Worm (Caenorhabditis elegans) whole organism, late embryonic: ENCODE results near the gene R02F2.8.

ENCODE experiments used
- ama-1 ChIP-seq: fragments of 150-350 bp; optimal IDR thresholded peaks from 2 replicates; lab custom pipeline; 2014
- ceh-18 ChIP-seq: sonication (generic microtip); optimal IDR thresholded peaks from 2 replicates; lab custom pipeline; 2016; ENCODE audit warnings: missing genetic modification characterization, missing compliant biosample characterization
- ceh-22 ChIP-seq: sonication (generic microtip); optimal IDR thresholded peaks from 2 replicates; lab custom pipeline; 2017; ENCODE audit warnings: missing biosample characterization, missing genetic modification characterization
- ceh-34 ChIP-seq: sonication (generic microtip); optimal IDR thresholded peaks from 2 replicates; lab custom pipeline; 2016; ENCODE audit warnings: mild to moderate bottlenecking, missing genetic modification characterization, missing compliant biosample characterization
- ceh-48 ChIP-seq: sonication (generic microtip); optimal IDR thresholded peaks from 2 replicates; lab custom pipeline; 2016; ENCODE audit warnings: missing genetic modification characterization, inconsistent platforms, missing compliant biosample characterization
- ceh-6 ChIP-seq: fragments of 200-800 bp; sonication (Bioruptor generic); optimal IDR thresholded peaks from 2 replicates; lab custom pipeline; 2018; ENCODE audit warnings: mild to moderate bottlenecking, missing genetic modification characterization, missing compliant biosample characterization
- ceh-9 ChIP-seq: sonication (generic microtip); optimal IDR thresholded peaks from 2 replicates; lab custom pipeline; 2016; ENCODE audit warnings: mild to moderate bottlenecking, missing genetic modification characterization, inconsistent platforms, missing compliant biosample characterization
- dve-1 ChIP-seq: sonication (generic microtip); optimal IDR thresholded peaks from 2 replicates; lab custom pipeline; 2017; ENCODE audit warnings: antibody characterized with exemption, mild to moderate bottlenecking, missing genetic modification characterization, missing compliant biosample characterization
- elt-2 ChIP-seq: sonication (generic microtip); optimal IDR thresholded peaks from 2 replicates; lab custom pipeline; 2016; ENCODE audit warnings: missing genetic modification reagents, missing genetic modification characterization, missing compliant biosample characterization
- elt-4 ChIP-seq: sonication (generic microtip); optimal IDR thresholded peaks from 2 replicates; lab custom pipeline; 2016; ENCODE audit warnings: missing genetic modification characterization, missing compliant biosample characterization
- ets-4 ChIP-seq: sonication (generic microtip); optimal IDR thresholded peaks from 2 replicates; lab custom pipeline; 2016; ENCODE audit warnings: missing genetic modification characterization, missing compliant biosample characterization
- eyg-1 ChIP-seq: sonication (generic microtip); optimal IDR thresholded peaks from 2 replicates; lab custom pipeline; 2016; ENCODE audit warnings: missing genotype, missing genetic modification characterization, missing compliant biosample characterization
- hlh-13 ChIP-seq: fragments of 200-800 bp; sonication (Bioruptor generic); optimal IDR thresholded peaks from 2 replicates; lab custom pipeline; 2018; ENCODE audit warnings: mild to moderate bottlenecking, missing genetic modification characterization, missing compliant biosample characterization
- hlh-15 ChIP-seq: sonication (generic microtip); optimal IDR thresholded peaks from 2 replicates; lab custom pipeline; 2016; ENCODE audit warnings: missing genetic modification characterization, missing compliant biosample characterization
- lim-6 ChIP-seq: sonication (generic microtip); optimal IDR thresholded peaks from 2 replicates; lab custom pipeline; 2016; ENCODE audit warnings: missing genetic modification characterization, missing compliant biosample characterization
- madf-2 ChIP-seq: sonication (generic microtip); optimal IDR thresholded peaks from 2 replicates; lab custom pipeline; 2017; ENCODE audit warnings: missing genetic modification characterization, missing compliant biosample characterization
- mec-3 ChIP-seq: sonication (generic microtip); optimal IDR thresholded peaks from 2 replicates; lab custom pipeline; 2016; ENCODE audit warnings: borderline replicate concordance, missing genetic modification characterization, missing compliant biosample characterization
- nfya-1 ChIP-seq: sonication (generic microtip); optimal IDR thresholded peaks from 2 replicates; lab custom pipeline; 2017; ENCODE audit warnings: missing genetic modification characterization, mild to moderate bottlenecking, missing compliant biosample characterization, antibody characterized with exemption, moderate library complexity
- npax-4 ChIP-seq: sonication (generic microtip); optimal IDR thresholded peaks from 2 replicates; lab custom pipeline; 2016; ENCODE audit warnings: missing genetic modification characterization, missing compliant biosample characterization
- odd-2 ChIP-seq: sonication (generic microtip); optimal IDR thresholded peaks from 2 replicates; lab custom pipeline; 2017; ENCODE audit warnings: antibody characterized with exemption, mild to moderate bottlenecking, missing genetic modification characterization, missing compliant biosample characterization
- pag-3 ChIP-seq: sonication (generic microtip); optimal IDR thresholded peaks from 2 replicates; lab custom pipeline; 2016; ENCODE audit warnings: missing compliant biosample characterization, missing genetic modification characterization, borderline replicate concordance
- pax-1 ChIP-seq: fragments of 150-350 bp; optimal IDR thresholded peaks from 2 replicates; lab custom pipeline; 2014; ENCODE audit warnings: missing biosample characterization, missing genetic modification characterization
- pha-2 ChIP-seq: sonication (generic microtip); optimal IDR thresholded peaks from 2 replicates; lab custom pipeline; 2017; ENCODE audit warnings: mild to moderate bottlenecking, missing genetic modification characterization, missing compliant biosample characterization
- pqm-1 ChIP-seq: sonication (generic microtip); optimal IDR thresholded peaks from 2 replicates; lab custom pipeline; 2016; ENCODE audit warnings: missing genetic modification characterization, missing compliant biosample characterization
- pros-1 ChIP-seq: fragments of 150-350 bp; optimal IDR thresholded peaks from 2 replicates; lab custom pipeline; 2014; ENCODE audit warnings: missing biosample characterization, missing genetic modification reagents, missing genetic modification characterization
- sdc-2 ChIP-seq: sonication (generic microtip); optimal IDR thresholded peaks from 2 replicates; lab custom pipeline; 2016; ENCODE audit warnings: missing genotype, missing genetic modification characterization, missing compliant biosample characterization
- sox-2 ChIP-seq: fragments of 200-800 bp; sonication (Bioruptor generic); IDR thresholded peaks from 2 replicates; pipeline ENCODE4 v1.3.6; 2022; ENCODE audit warnings: missing genetic modification reagents, missing genetic modification characterization, missing compliant biosample characterization
- sox-4 ChIP-seq: sonication (generic microtip); optimal IDR thresholded peaks from 2 replicates; lab custom pipeline; 2017; ENCODE audit warnings: mild to moderate bottlenecking, missing genetic modification characterization, inconsistent platforms, missing compliant biosample characterization
- unc-55 ChIP-seq: sonication (generic microtip); optimal IDR thresholded peaks from 2 replicates; lab custom pipeline; 2017; ENCODE audit warnings: missing biosample characterization, missing genetic modification reagents, missing genetic modification characterization
- unc-86 ChIP-seq: sonication (generic microtip); optimal IDR thresholded peaks from 2 replicates; lab custom pipeline; 2016; ENCODE audit warnings: missing genetic modification characterization, missing compliant biosample characterization
- zip-5 ChIP-seq: sonication (generic microtip); optimal IDR thresholded peaks from 2 replicates; lab custom pipeline; 2016; ENCODE audit warnings: missing genetic modification characterization, missing compliant biosample characterization

R02F2.8 gene

ce11 chrIII:5478824-5479368 lies 16.2 kb downstream of the R02F2.8 start, which contains the start of the genes R02F2.6 and R02F2.5:
R02F2.6 (minus strand) TSS chrIII:5478924.
R02F2.5 (plus strand) TSS chrIII:5479318.
- TF ChIP-seq ceh-22 (tag; lab: Kevin White, UChicago) (no peak), sdc-2 (tag; lab: Kevin White, UChicago) (no peak), elt-2 (tag; lab: Kevin White, UChicago) (no peak), dve-1 (tag; lab: Kevin White, UChicago) (no peak), ceh-18 (no peak), odd-2 (tag; lab: Kevin White, UChicago) (no peak), ceh-9 (tag; lab: Kevin White, UChicago) (no peak)

- TF ChIP-seq lim-6 (tag; lab: Kevin White, UChicago): no peak
- no peak for TF ChIP-seq ets-4 (tag; lab: Kevin White, UChicago)
- TF ChIP-seq, all 69 proteins: peak for 0
Measured at ce11 chrIII:5478011-5478410, 17.1 kb downstream of the R02F2.8 start, which contains the start of gene R02F2.10. R02F2.10 (plus strand) TSS chrIII:5478311.

- no peak for TF ChIP-seq sox-4
Measured at ce11 chrIII:5474176-5474575, 20.9 kb downstream of the R02F2.8 start, which contains the start of gene lon-1. lon-1 (plus strand) TSS chrIII:5474476.

ce11 chrIII:5472693-5473092 lies 22.4 kb downstream of the R02F2.8 start:
- TF ChIP-seq pag-3 (tag; lab: Kevin White, UChicago): no peak
- no peak for TF ChIP-seq sox-2 (GFP tag; lab: Robert Waterston, UW)
- TF ChIP-seq madf-2 (tag; lab: Kevin White, UChicago): no peak
- no peak for TF ChIP-seq ets-4 (tag; lab: Kevin White, UChicago)
- TF ChIP-seq ceh-9 (tag; lab: Kevin White, UChicago): no peak
- no peak for TF ChIP-seq unc-86 (tag; lab: Kevin White, UChicago)
- no peak for TF ChIP-seq ceh-34
- no peak for TF ChIP-seq elt-4
- TF ChIP-seq ceh-6: no peak
- TF ChIP-seq mec-3 (tag; lab: Kevin White, UChicago): no peak
- no peak for TF ChIP-seq hlh-13 (GFP tag; lab: Kevin White, UChicago)
- TF ChIP-seq ceh-18: no peak
- no peak for TF ChIP-seq hlh-15 (tag; lab: Kevin White, UChicago)
- TF ChIP-seq pax-1 (tag; lab: Kevin White, UChicago): no peak
- no peak for TF ChIP-seq pqm-1 (tag; lab: Kevin White, UChicago)
- TF ChIP-seq, all 69 proteins: peak for 0

ce11 chrIII:5469090-5469489 lies 26.0 kb downstream of the R02F2.8 start:
- TF ChIP-seq eyg-1 (no peak), nfya-1 (tag; lab: Kevin White, UChicago) (peak; percentile 96), lim-6 (tag; lab: Kevin White, UChicago) (no peak)

- TF ChIP-seq odd-2 (tag; lab: Kevin White, UChicago): no peak
- TF ChIP-seq unc-86 (tag; lab: Kevin White, UChicago): no peak
- TF ChIP-seq pha-2 (tag; lab: Kevin White, UChicago): no peak
- no peak for TF ChIP-seq ceh-48 (tag; lab: Kevin White, UChicago)
- TF ChIP-seq zip-5 (tag; lab: Kevin White, UChicago): no peak
- no peak for TF ChIP-seq ama-1
- TF ChIP-seq ceh-6: no peak
- no peak for TF ChIP-seq npax-4 (tag; lab: Kevin White, UChicago)
- no peak for TF ChIP-seq hlh-13 (GFP tag; lab: Kevin White, UChicago)
- TF ChIP-seq unc-55 (GFP tag; lab: Kevin White, UChicago): no peak
- TF ChIP-seq pros-1 (tag; lab: Kevin White, UChicago): no peak
Measured at ce11 chrIII:5464850-5465249, 30.2 kb downstream of the R02F2.8 start.
